Fruit fly (Drosophila melanogaster) ovary, adult (tissue): ENCODE data around the gene CG33235.

Experiments used
- CG17801 ChIP-seq: fragments of 200-800 bp; optimal IDR thresholded peaks from 2 replicates; lab custom pipeline; 2019; ENCODE audit warnings: missing biosample characterization, mild to moderate bottlenecking, missing genetic modification characterization, moderate library complexity; ENCODE audit not compliant: partially characterized antibody

Gene CG33235

DNA sequence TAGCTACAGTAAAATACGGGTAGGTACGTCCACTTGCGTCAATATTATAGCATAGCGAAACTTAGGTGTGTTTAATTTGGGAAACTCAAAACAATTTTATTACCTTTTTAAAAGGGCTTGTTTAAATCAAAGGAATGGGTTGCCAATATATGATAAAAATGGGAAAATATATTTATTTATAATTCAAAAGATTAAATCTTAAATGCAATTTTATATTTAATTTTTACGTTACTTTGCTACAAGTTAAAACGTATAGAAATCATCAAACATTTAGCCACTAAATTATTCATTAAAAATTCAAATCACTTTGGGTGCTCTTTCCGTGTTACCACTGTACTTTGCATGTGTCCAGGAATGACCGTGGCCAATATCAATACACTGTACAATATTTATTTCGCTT lies 50.4 kb downstream of the CG33235 start:
- TF ChIP-seq CG17801 (GFP tag; lab: Kevin White, UChicago) = peak; percentile 39

DNA sequence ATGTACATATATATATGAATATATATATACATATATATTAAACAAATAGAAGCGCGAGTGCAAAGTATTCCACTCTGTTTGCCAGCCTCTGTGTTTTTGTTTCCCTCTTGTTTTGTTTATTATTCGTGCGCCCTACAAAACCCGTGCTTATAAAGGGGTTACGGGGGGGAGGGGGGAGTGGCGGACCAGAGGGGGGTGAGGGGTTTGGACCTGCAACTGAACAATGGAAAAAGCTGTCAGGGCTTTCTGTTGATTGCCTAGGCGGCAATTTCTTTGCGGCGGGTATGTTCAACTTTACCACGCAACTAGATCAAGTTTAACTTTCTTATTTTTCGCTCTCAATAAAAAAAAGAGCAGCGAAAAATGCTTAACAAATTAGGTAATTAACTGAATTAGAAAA lies 52.1 kb downstream of the CG33235 start:
- TF ChIP-seq CG17801 (GFP tag; lab: Kevin White, UChicago) = no peak
